Worm (Caenorhabditis elegans) whole organism, young adult: ENCODE data around the gene fbxc-20.

Experiments used
- C17E4.6 ChIP-seq: fragments of 200-800 bp; sonication (Bioruptor generic); IDR thresholded peaks from 2 replicates; pipeline ENCODE4 v1.3.6; 2022; ENCODE audit warnings: missing genetic modification reagents, missing genetic modification characterization, missing compliant biosample characterization
- F10E7.11 ChIP-seq: sonication (generic microtip); optimal IDR thresholded peaks from 2 replicates; lab custom pipeline; 2017; ENCODE audit warnings: mild to moderate bottlenecking, missing genetic modification characterization, moderate library complexity, missing compliant biosample characterization
- F23B12.7 ChIP-seq: sonication (generic microtip); optimal IDR thresholded peaks from 2 replicates; lab custom pipeline; 2017; ENCODE audit warnings: missing genetic modification characterization, mild to moderate bottlenecking, missing compliant biosample characterization, antibody characterized with exemption, moderate library complexity; ENCODE audit not compliant: insufficient read depth
- F39B2.1 ChIP-seq: fragments of 200-800 bp; sonication (Bioruptor generic); IDR thresholded peaks from 2 replicates; pipeline ENCODE4 v1.3.6; 2022; ENCODE audit warnings: missing genetic modification reagents, missing genetic modification characterization, missing compliant biosample characterization
- F52B5.7 ChIP-seq: sonication (generic microtip); optimal IDR thresholded peaks from 2 replicates; lab custom pipeline; 2016; ENCODE audit warnings: mild to moderate bottlenecking, missing genetic modification characterization, missing compliant biosample characterization
- K11D2.4 ChIP-seq: fragments of 200-800 bp; sonication (Bioruptor generic); IDR thresholded peaks from 2 replicates; pipeline ENCODE4 v1.3.6; 2022; ENCODE audit warnings: missing genetic modification reagents, missing genetic modification characterization, missing compliant biosample characterization
- K12H6.12 ChIP-seq: fragments of 200-800 bp; sonication (Bioruptor generic); optimal IDR thresholded peaks from 2 replicates; lab custom pipeline; 2018; ENCODE audit warnings: mild to moderate bottlenecking, missing genetic modification characterization, missing compliant biosample characterization
- T07F8.4 ChIP-seq: sonication (generic microtip); optimal IDR thresholded peaks from 2 replicates; lab custom pipeline; 2016; ENCODE audit warnings: mild to moderate bottlenecking, missing genetic modification characterization, moderate library complexity, missing compliant biosample characterization
- akir-1 ChIP-seq: fragments of 200-800 bp; sonication (Bioruptor generic); optimal IDR thresholded peaks from 2 replicates; lab custom pipeline; 2018; ENCODE audit warnings: mild to moderate bottlenecking, missing genetic modification characterization, moderate library complexity, missing compliant biosample characterization
- attf-5 ChIP-seq: fragments of 200-800 bp; sonication (Bioruptor generic); optimal IDR thresholded peaks from 2 replicates; lab custom pipeline; 2018; ENCODE audit warnings: mild to moderate bottlenecking, missing genetic modification characterization, missing compliant biosample characterization
- cebp-2 ChIP-seq: fragments of 200-800 bp; sonication (Bioruptor generic); IDR thresholded peaks from 2 replicates; pipeline ENCODE4 v1.3.6; 2022; ENCODE audit warnings: missing genetic modification characterization, missing compliant biosample characterization
- ceh-79 ChIP-seq: sonication (generic microtip); optimal IDR thresholded peaks from 2 replicates; lab custom pipeline; 2017; ENCODE audit warnings: mild to moderate bottlenecking, missing genetic modification characterization, missing compliant biosample characterization
- chd-7 ChIP-seq: sonication (generic microtip); optimal IDR thresholded peaks from 2 replicates; lab custom pipeline; 2016; ENCODE audit warnings: mild to moderate bottlenecking, missing genetic modification characterization, moderate library complexity, missing compliant biosample characterization
- dox-1 ChIP-seq: fragments of 200-800 bp; sonication (Bioruptor generic); IDR thresholded peaks from 2 replicates; pipeline ENCODE4 v1.3.6; 2022; ENCODE audit warnings: missing genetic modification reagents, missing genetic modification characterization, missing compliant biosample characterization
- dpff-1 ChIP-seq: sonication (generic microtip); optimal IDR thresholded peaks from 2 replicates; lab custom pipeline; 2017; ENCODE audit warnings: mild to moderate bottlenecking, missing genetic modification characterization, missing compliant biosample characterization
- egl-44 ChIP-seq: fragments of 200-800 bp; sonication (Bioruptor generic); IDR thresholded peaks from 2 replicates; pipeline ENCODE4 v1.3.6; 2022; ENCODE audit warnings: missing genetic modification reagents, missing genetic modification characterization, missing compliant biosample characterization
- him-1 ChIP-seq: sonication (generic microtip); optimal IDR thresholded peaks from 2 replicates; lab custom pipeline; 2016; ENCODE audit warnings: missing genotype, missing genetic modification reagents, missing genetic modification characterization, missing compliant biosample characterization
- lag-1 ChIP-seq: fragments of 200-800 bp; sonication (Bioruptor generic); IDR thresholded peaks from 2 replicates; pipeline ENCODE4 v1.3.6; 2022; ENCODE audit warnings: missing genetic modification reagents, missing genetic modification characterization, missing compliant biosample characterization
- lir-1 ChIP-seq: fragments of 200-800 bp; sonication (Bioruptor generic); conservative IDR thresholded peaks from 2 replicates; pipeline ENCODE4 v1.3.6; 2022; ENCODE audit warnings: missing genetic modification reagents, missing genetic modification characterization, missing compliant biosample characterization
- lsy-27 ChIP-seq: sonication (generic microtip); optimal IDR thresholded peaks from 2 replicates; lab custom pipeline; 2017; ENCODE audit warnings: missing genetic modification characterization, mild to moderate bottlenecking, missing compliant biosample characterization, antibody characterized with exemption, missing genotype, borderline replicate concordance; ENCODE audit not compliant: insufficient read depth
- madf-6 ChIP-seq: fragments of 200-800 bp; sonication (Bioruptor generic); IDR thresholded peaks from 2 replicates; pipeline ENCODE4 v1.3.6; 2022; ENCODE audit warnings: missing genetic modification reagents, missing genetic modification characterization, missing compliant biosample characterization
- mes-4 ChIP-seq: sonication (generic microtip); optimal IDR thresholded peaks from 2 replicates; lab custom pipeline; 2016; ENCODE audit warnings: missing genotype, missing genetic modification characterization, missing compliant biosample characterization
- nfya-2 ChIP-seq: fragments of 200-800 bp; sonication (Bioruptor generic); IDR thresholded peaks from 2 replicates; pipeline ENCODE4 v1.3.6; 2022; ENCODE audit warnings: missing genetic modification reagents, missing genetic modification characterization, missing compliant biosample characterization
- pha-4 ChIP-seq: fragments of 150-350 bp; sonication (generic microtip); optimal IDR thresholded peaks from 2 replicates; lab custom pipeline; 2014; ENCODE audit warnings: missing biosample characterization, missing genetic modification reagents, missing genetic modification characterization
- repo-1 ChIP-seq: sonication (generic microtip); optimal IDR thresholded peaks from 2 replicates; lab custom pipeline; 2017; ENCODE audit warnings: mild to moderate bottlenecking, missing genetic modification characterization, missing compliant biosample characterization
- rpc-1 ChIP-seq, 2 experiments: fragments of 150-350 bp in 1 of 2; sonication (generic microtip) in 1 of 2; optimal IDR thresholded peaks; 2 replicates each; lab custom pipeline; 2014 to 2018; ENCODE audit warnings: missing biosample characterization in 1 of 2, missing genetic modification characterization in 1 of 2, missing genetic modification reagents in 1 of 2, missing genotype in 1 of 2
- snpc-3.4 ChIP-seq: sonication (generic microtip); optimal IDR thresholded peaks from 2 replicates; lab custom pipeline; 2017; ENCODE audit warnings: missing genetic modification characterization, mild to moderate bottlenecking, missing compliant biosample characterization, antibody characterized with exemption, moderate library complexity, missing genotype, missing genetic modification reagents
- somi-1 ChIP-seq: fragments of 200-800 bp; sonication (Bioruptor generic); optimal IDR thresholded peaks from 2 replicates; lab custom pipeline; 2018; ENCODE audit warnings: mild to moderate bottlenecking, missing genetic modification characterization, missing compliant biosample characterization
- sptf-2 ChIP-seq: fragments of 200-800 bp; sonication (Bioruptor generic); optimal IDR thresholded peaks from 2 replicates; lab custom pipeline; 2018; ENCODE audit warnings: mild to moderate bottlenecking, missing genetic modification characterization, missing compliant biosample characterization
- tbp1 ChIP-seq: fragments of 200-800 bp; sonication (Bioruptor generic); optimal IDR thresholded peaks from 2 replicates; lab custom pipeline; 2018; ENCODE audit warnings: mild to moderate bottlenecking, missing genetic modification characterization, missing compliant biosample characterization
- unc-130 ChIP-seq: sonication (generic microtip); optimal IDR thresholded peaks from 2 replicates; lab custom pipeline; 2016; ENCODE audit warnings: missing genetic modification reagents, missing genetic modification characterization, missing compliant biosample characterization
- zfh-2 ChIP-seq: fragments of 200-800 bp; sonication (Bioruptor generic); conservative IDR thresholded peaks from 2 replicates; pipeline ENCODE4 v1.3.6; 2022; ENCODE audit warnings: missing genetic modification reagents, missing genetic modification characterization, missing compliant biosample characterization
- zim-3 ChIP-seq: sonication (generic microtip); optimal IDR thresholded peaks from 2 replicates; lab custom pipeline; 2017; ENCODE audit warnings: mild to moderate bottlenecking, missing genetic modification characterization, moderate library complexity, missing compliant biosample characterization
- ztf-22 ChIP-seq: fragments of 200-800 bp; sonication (Bioruptor generic); optimal IDR thresholded peaks from 2 replicates; lab custom pipeline; 2018; ENCODE audit warnings: mild to moderate bottlenecking, missing genetic modification characterization, moderate library complexity, missing compliant biosample characterization
- ztf-3 ChIP-seq: fragments of 200-800 bp; sonication (Bioruptor generic); optimal IDR thresholded peaks from 2 replicates; lab custom pipeline; 2018; ENCODE audit warnings: mild to moderate bottlenecking, missing genetic modification characterization, missing compliant biosample characterization

fbxc-20 gene

ce11 chrII:2399810-2400209, 19.1 kb upstream of the fbxc-20 start:
- TF ChIP-seq unc-130 (GFP tag; lab: Kevin White, UChicago) (no peak), lsy-27 (tag; lab: Kevin White, UChicago) (no peak), ztf-22 (no peak), attf-5 (no peak), ztf-3 (GFP tag; lab: Kevin White, UChicago) (no peak), dpff-1 (no peak), sptf-2 (no peak), pha-4 (tag; lab: Kevin White, UChicago) (no peak), cebp-2 (no peak), F10E7.11 (no peak), F39B2.1 (GFP tag; lab: Robert Waterston, UW) (no peak), rpc-1 (optimal IDR thresholded peaks at IDR 0.05; lab: Kevin White, UChicago) (no peak), rpc-1 (tag; optimal IDR thresholded peaks at IDR 0.05; lab: Kevin White, UChicago) (no peak), egl-44 (GFP tag; lab: Robert Waterston, UW) (no peak), somi-1 (GFP tag; lab: Kevin White, UChicago) (no peak), repo-1 (tag; lab: Kevin White, UChicago) (no peak)

DNA sequence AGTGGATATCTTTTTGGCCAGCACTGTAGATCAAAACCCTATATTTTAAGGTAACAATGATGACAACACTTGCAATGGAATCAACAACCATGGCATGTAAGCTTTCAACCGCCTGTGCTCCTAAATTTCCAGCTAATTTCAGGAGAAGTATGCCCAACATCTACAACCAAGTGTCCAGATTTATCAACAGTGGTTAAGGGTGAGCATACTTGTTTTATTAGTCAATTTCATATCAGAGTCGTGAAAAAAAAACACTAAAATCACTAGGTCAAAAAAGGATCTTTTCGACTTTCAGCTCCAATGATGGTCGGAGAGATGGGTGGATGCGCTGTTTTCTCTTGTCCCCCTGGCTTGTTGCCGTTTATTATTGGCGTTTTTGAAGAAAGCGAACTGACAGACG, 15.0 kb upstream of the fbxc-20 start, which contains the start of gene F16G10.1:
F16G10.1 (plus strand) TSS at position 301 of the 400 bp plus-strand sequence.
- TF ChIP-seq sptf-2: no peak

DNA sequence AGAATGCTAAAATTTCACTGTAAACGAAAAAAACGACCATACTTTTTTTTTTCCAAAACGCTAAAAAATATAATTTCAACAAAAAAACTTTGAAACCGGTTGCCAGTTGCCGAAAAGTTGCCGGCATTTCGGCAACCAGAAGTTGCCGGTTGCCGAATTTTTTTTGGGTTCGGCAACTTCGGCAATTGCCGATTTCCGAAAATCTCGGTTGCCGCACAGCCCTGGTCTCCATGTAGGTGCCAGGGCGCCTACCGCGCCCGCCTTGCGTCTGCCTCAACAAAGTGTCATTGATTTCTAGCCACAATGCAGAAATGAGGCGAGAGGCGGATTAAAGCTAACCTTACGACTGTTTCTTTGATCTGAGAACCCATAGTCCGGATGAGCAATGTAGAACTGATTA, 7.8 kb upstream of the fbxc-20 start:
- TF ChIP-seq ceh-79 (tag; lab: Kevin White, UChicago) (no peak), nfya-2 (GFP tag; lab: Robert Waterston, UW) (0 out of 2 replicates have a peak, but pooled peaks have one; percentile 15), him-1 (tag; lab: Kevin White, UChicago) (no peak), sptf-2 (no peak), lir-1 (GFP tag; lab: Robert Waterston, UW) (no peak), mes-4 (tag; lab: Kevin White, UChicago) (no peak), T07F8.4 (no peak), lag-1 (GFP tag; lab: Robert Waterston, UW) (no peak), F23B12.7 (tag; lab: Kevin White, UChicago) (no peak), chd-7 (tag; lab: Kevin White, UChicago) (no peak), dox-1 (GFP tag; lab: Robert Waterston, UW) (no peak), zfh-2 (GFP tag; lab: Robert Waterston, UW) (peak; percentile 63), K12H6.12 (no peak)

ce11 chrII:2411555-2411954, 7.4 kb upstream of the fbxc-20 start:
- TF ChIP-seq zim-3: no peak
- TF ChIP-seq F52B5.7: no peak
- no peak for TF ChIP-seq repo-1 (tag; lab: Kevin White, UChicago)
- TF ChIP-seq K11D2.4: no peak
- TF ChIP-seq madf-6 (GFP tag; lab: Robert Waterston, UW): no peak
- TF ChIP-seq akir-1 (GFP tag; lab: Kevin White, UChicago): no peak
- TF ChIP-seq nfya-2 (GFP tag; lab: Robert Waterston, UW): no peak
- no peak for TF ChIP-seq F10E7.11
- no peak for TF ChIP-seq ztf-22
- TF ChIP-seq somi-1 (GFP tag; lab: Kevin White, UChicago): no peak

- TF ChIP-seq snpc-3.4 (tag; lab: Kevin White, UChicago) (no peak), tbp1 (GFP tag; lab: Kevin White, UChicago) (no peak), C17E4.6 (no peak), sptf-2 (no peak)
Observed at ce11 chrII:2412649-2413048, 6.3 kb upstream of the fbxc-20 start, which contains the start of gene fbxa-182. TSS of gene fbxa-182 (minus strand) at chrII:2412749.
